Worm (Caenorhabditis elegans): ENCODE measurements around the gene sri-26.

ce11 chrV:15232200-15232599 lies 16.9 kb downstream of the sri-26 start, which contains the start of gene srw-13:
- TF ChIP-seq hlh-1 (tag; optimal IDR thresholded peaks at IDR 0.05) (no peak), ces-1 (GFP tag; optimal IDR thresholded peaks at IDR 0.05) (no peak), cnd-1 (tag; optimal IDR thresholded peaks at IDR 0.05) (no peak), lsy-2 (tag; optimal IDR thresholded peaks at IDR 0.05) (no peak), lin-13 (tag; optimal IDR thresholded peaks at IDR 0.05) (no peak), nhr-2 (tag; optimal IDR thresholded peaks at IDR 0.05) (no peak), tbx-8 (GFP tag; optimal IDR thresholded peaks at IDR 0.05) (no peak)
